Fruit fly (Drosophila melanogaster) whole organism, prepupa: ENCODE results near the gene CG31661.

Experiments used
- Blimp-1 ChIP-seq: fragments of 200-800 bp; sonication (Bioruptor generic); optimal IDR thresholded peaks from 3 replicates; lab custom pipeline; 2017; ENCODE audit warnings: missing biosample characterization, missing genetic modification characterization, mild to moderate bottlenecking, moderate library complexity, missing genetic modification reagents
- CG10631 ChIP-seq: fragments of 200-800 bp; sonication (Bioruptor generic); optimal IDR thresholded peaks from 2 replicates; lab custom pipeline; 2016; ENCODE audit warnings: missing biosample characterization, missing genetic modification characterization
- CG10669 ChIP-seq: fragments of 200-800 bp; sonication (Bioruptor generic); optimal IDR thresholded peaks from 3 replicates; lab custom pipeline; 2018; ENCODE audit warnings: missing biosample characterization, mild to moderate bottlenecking, missing genetic modification characterization, moderate library complexity
- CG11294 ChIP-seq: fragments of 200-800 bp; sonication (Bioruptor generic); IDR thresholded peaks from 2 replicates; pipeline ENCODE4 v1.3.6; 2022; ENCODE audit warnings: missing biosample characterization, missing genetic modification characterization
- CG11762 ChIP-seq: fragments of 200-800 bp; sonication (Bioruptor generic); optimal IDR thresholded peaks from 3 replicates; lab custom pipeline; 2016; ENCODE audit warnings: missing biosample characterization, missing genetic modification characterization; ENCODE audit not compliant: insufficient read depth
- CG11902 ChIP-seq: fragments of 200-800 bp; sonication (Bioruptor generic); optimal IDR thresholded peaks from 3 replicates; lab custom pipeline; 2016; ENCODE audit warnings: missing biosample characterization, missing genetic modification characterization
- CG15336 ChIP-seq: fragments of 200-800 bp; sonication (Bioruptor generic); IDR thresholded peaks from 2 replicates; pipeline ENCODE4 v1.3.6; 2022; ENCODE audit warnings: missing biosample characterization, missing genetic modification characterization
- CG1621 ChIP-seq: fragments of 200-800 bp; sonication (Bioruptor generic); optimal IDR thresholded peaks from 3 replicates; lab custom pipeline; 2018; ENCODE audit warnings: missing biosample characterization, mild to moderate bottlenecking, missing genetic modification characterization
- CG16779 ChIP-seq: fragments of 200-800 bp; sonication (Bioruptor generic); optimal IDR thresholded peaks from 3 replicates; lab custom pipeline; 2017; ENCODE audit warnings: missing biosample characterization, mild to moderate bottlenecking, missing genetic modification characterization
- CG3032 ChIP-seq: fragments of 200-800 bp; optimal IDR thresholded peaks from 2 replicates; lab custom pipeline; 2019; ENCODE audit warnings: missing biosample characterization, mild to moderate bottlenecking, missing genetic modification characterization, moderate library complexity
- CG31627 ChIP-seq: fragments of 200-800 bp; sonication (Bioruptor generic); optimal IDR thresholded peaks from 3 replicates; lab custom pipeline; 2016; ENCODE audit warnings: missing biosample characterization, missing genetic modification characterization
- CG32006 ChIP-seq: fragments of 200-800 bp; sonication (Bioruptor generic); optimal IDR thresholded peaks from 3 replicates; lab custom pipeline; 2017; ENCODE audit warnings: missing biosample characterization, mild to moderate bottlenecking, missing genetic modification characterization
- CG3919 ChIP-seq: fragments of 200-800 bp; sonication (Bioruptor generic); optimal IDR thresholded peaks from 3 replicates; lab custom pipeline; 2016; ENCODE audit warnings: missing biosample characterization, missing genetic modification characterization
- CG4318 ChIP-seq: fragments of 200-800 bp; sonication (Bioruptor generic); optimal IDR thresholded peaks from 3 replicates; lab custom pipeline; 2017; ENCODE audit warnings: missing biosample characterization, mild to moderate bottlenecking, missing genetic modification characterization
- CG6276 ChIP-seq: fragments of 200-800 bp; sonication (Bioruptor generic); optimal IDR thresholded peaks from 2 replicates; lab custom pipeline; 2017; ENCODE audit warnings: missing biosample characterization, mild to moderate bottlenecking, missing genetic modification characterization
- CG6792 ChIP-seq: fragments of 200-800 bp; sonication (Bioruptor generic); optimal IDR thresholded peaks from 3 replicates; lab custom pipeline; 2016; ENCODE audit warnings: missing biosample characterization, missing genetic modification characterization
- CG6808 ChIP-seq: fragments of 200-800 bp; sonication (Bioruptor generic); optimal IDR thresholded peaks from 3 replicates; lab custom pipeline; 2017; ENCODE audit warnings: missing biosample characterization, missing genetic modification characterization, mild to moderate bottlenecking, moderate library complexity, missing genetic modification reagents
- CG6854 ChIP-seq: fragments of 200-800 bp; sonication (Bioruptor generic); optimal IDR thresholded peaks from 2 replicates; lab custom pipeline; 2017; ENCODE audit warnings: missing biosample characterization, mild to moderate bottlenecking, missing genetic modification characterization
- CG7368 ChIP-seq: fragments of 200-800 bp; sonication (Bioruptor generic); optimal IDR thresholded peaks from 3 replicates; lab custom pipeline; 2016; ENCODE audit warnings: missing biosample characterization, missing genetic modification characterization
- CG8119 ChIP-seq: fragments of 200-800 bp; sonication (Bioruptor generic); IDR thresholded peaks from 3 replicates; pipeline ENCODE4 v1.3.6; 2022; ENCODE audit warnings: missing biosample characterization, missing genetic modification characterization
- CG8632 ChIP-seq: fragments of 200-800 bp; sonication (Bioruptor generic); optimal IDR thresholded peaks from 3 replicates; lab custom pipeline; 2016; ENCODE audit warnings: missing biosample characterization, missing genetic modification characterization
- CG9139 ChIP-seq: fragments of 200-800 bp; sonication (Bioruptor generic); optimal IDR thresholded peaks from 3 replicates; lab custom pipeline; 2017; ENCODE audit warnings: missing biosample characterization, mild to moderate bottlenecking, missing genetic modification characterization
- Eip75B ChIP-seq: fragments of 200-800 bp; sonication (Bioruptor generic); optimal IDR thresholded peaks from 3 replicates; lab custom pipeline; 2016; ENCODE audit warnings: missing biosample characterization, missing genetic modification characterization
- Eip78C ChIP-seq: fragments of 200-800 bp; sonication (Bioruptor generic); peaks from one replicate; lab custom pipeline; 2016; ENCODE audit warnings: missing biosample characterization, missing genetic modification characterization
- Ets21C ChIP-seq: fragments of 200-800 bp; sonication (Bioruptor generic); optimal IDR thresholded peaks from 3 replicates; lab custom pipeline; 2016; ENCODE audit warnings: missing biosample characterization, missing genetic modification characterization
- Gug ChIP-seq: fragments of 200-800 bp; sonication (Bioruptor generic); IDR thresholded peaks from 2 replicates; pipeline ENCODE4 v1.3.6; 2022; ENCODE audit warnings: missing biosample characterization, missing genetic modification characterization
- Hr38 ChIP-seq: sonication (Bioruptor generic); optimal IDR thresholded peaks from 2 replicates; lab custom pipeline; 2016; ENCODE audit warnings: missing biosample characterization, missing genetic modification characterization
- Hr39 ChIP-seq: fragments of 200-800 bp; sonication (Bioruptor generic); optimal IDR thresholded peaks from 2 replicates; lab custom pipeline; 2016; ENCODE audit warnings: missing biosample characterization, missing genetic modification characterization
- Hr4 ChIP-seq: fragments of 200-800 bp; sonication (Bioruptor generic); optimal IDR thresholded peaks from 3 replicates; lab custom pipeline; 2016; ENCODE audit warnings: missing biosample characterization, missing genetic modification characterization
- Lpt ChIP-seq: fragments of 200-800 bp; sonication (Bioruptor generic); optimal IDR thresholded peaks from 3 replicates; lab custom pipeline; 2016; ENCODE audit warnings: missing biosample characterization, missing genetic modification characterization
- Met ChIP-seq: fragments of 200-800 bp; sonication (Bioruptor generic); optimal IDR thresholded peaks from 3 replicates; lab custom pipeline; 2016; ENCODE audit warnings: missing biosample characterization, missing genetic modification characterization
- OdsH ChIP-seq: fragments of 200-800 bp; sonication (Bioruptor generic); optimal IDR thresholded peaks from 3 replicates; lab custom pipeline; 2016; ENCODE audit warnings: missing biosample characterization, missing genetic modification characterization
- Sox102F ChIP-seq: fragments of 200-800 bp; sonication (Bioruptor generic); optimal IDR thresholded peaks from 2 replicates; lab custom pipeline; 2016; ENCODE audit warnings: missing biosample characterization, mild to moderate bottlenecking, missing genetic modification characterization
- Sox15 ChIP-seq: fragments of 200-800 bp; sonication (Bioruptor generic); optimal IDR thresholded peaks from 3 replicates; lab custom pipeline; 2016; ENCODE audit warnings: missing biosample characterization, missing genetic modification characterization
- acj6 ChIP-seq: fragments of 200-800 bp; sonication (Bioruptor generic); optimal IDR thresholded peaks from 3 replicates; lab custom pipeline; 2016; ENCODE audit warnings: missing biosample characterization, missing genetic modification characterization
- cyc ChIP-seq: fragments of 200-800 bp; sonication (Bioruptor generic); optimal IDR thresholded peaks from 3 replicates; lab custom pipeline; 2016; ENCODE audit warnings: missing biosample characterization, missing genetic modification characterization
- dsx ChIP-seq: fragments of 200-800 bp; optimal IDR thresholded peaks from 3 replicates; lab custom pipeline; 2019; ENCODE audit warnings: missing biosample characterization, mild to moderate bottlenecking, missing genetic modification characterization, moderate library complexity; ENCODE audit not compliant: poor library complexity, severe bottlenecking
- esn ChIP-seq: fragments of 200-800 bp; sonication (Bioruptor generic); optimal IDR thresholded peaks from 2 replicates; lab custom pipeline; 2016; ENCODE audit warnings: missing biosample characterization, mild to moderate bottlenecking, missing genetic modification characterization, moderate library complexity
- fd59A ChIP-seq: fragments of 200-800 bp; sonication (Bioruptor generic); optimal IDR thresholded peaks from 2 replicates; lab custom pipeline; 2017; ENCODE audit warnings: missing biosample characterization, mild to moderate bottlenecking, missing genetic modification characterization, missing genetic modification reagents
- fd85E ChIP-seq: fragments of 200-800 bp; sonication (Bioruptor generic); optimal IDR thresholded peaks from 3 replicates; lab custom pipeline; 2016; ENCODE audit warnings: missing biosample characterization, missing genetic modification characterization
- net ChIP-seq: fragments of 200-800 bp; sonication (Bioruptor generic); optimal IDR thresholded peaks from 3 replicates; lab custom pipeline; 2016; ENCODE audit warnings: missing biosample characterization, missing genetic modification characterization
- pdm3 ChIP-seq: fragments of 200-800 bp; sonication (Bioruptor generic); optimal IDR thresholded peaks from 3 replicates; lab custom pipeline; 2016; ENCODE audit warnings: missing biosample characterization, missing genetic modification characterization
- salr ChIP-seq, 2 experiments: fragments of 200-800 bp; sonication (Bioruptor generic); optimal IDR thresholded peaks; 3 replicates each; lab custom pipeline; 2016 to 2018; ENCODE audit warnings: missing biosample characterization in 2 of 2, missing genetic modification characterization in 2 of 2, mild to moderate bottlenecking in 1 of 2
- ss ChIP-seq, 2 experiments: fragments of 200-800 bp; sonication (Bioruptor generic); optimal IDR thresholded peaks; 2 replicates in 1 of 2; 3 replicates in 1 of 2; lab custom pipeline; 2017 to 2018; ENCODE audit warnings: mild to moderate bottlenecking in 2 of 2, missing biosample characterization in 2 of 2, missing genetic modification characterization in 2 of 2, moderate library complexity in 1 of 2
- svp ChIP-seq: fragments of 200-800 bp; sonication (Bioruptor generic); peaks from one replicate; lab custom pipeline; 2016; ENCODE audit warnings: missing biosample characterization, missing genetic modification characterization
- topi ChIP-seq: fragments of 200-800 bp; sonication (Bioruptor generic); optimal IDR thresholded peaks from 3 replicates; lab custom pipeline; 2016; ENCODE audit warnings: missing biosample characterization, missing genetic modification characterization
- vri ChIP-seq: fragments of 200-800 bp; sonication (Bioruptor generic); optimal IDR thresholded peaks from 3 replicates; lab custom pipeline; 2016; ENCODE audit warnings: missing biosample characterization, mild to moderate bottlenecking, missing genetic modification characterization

CG31661 gene

DNA sequence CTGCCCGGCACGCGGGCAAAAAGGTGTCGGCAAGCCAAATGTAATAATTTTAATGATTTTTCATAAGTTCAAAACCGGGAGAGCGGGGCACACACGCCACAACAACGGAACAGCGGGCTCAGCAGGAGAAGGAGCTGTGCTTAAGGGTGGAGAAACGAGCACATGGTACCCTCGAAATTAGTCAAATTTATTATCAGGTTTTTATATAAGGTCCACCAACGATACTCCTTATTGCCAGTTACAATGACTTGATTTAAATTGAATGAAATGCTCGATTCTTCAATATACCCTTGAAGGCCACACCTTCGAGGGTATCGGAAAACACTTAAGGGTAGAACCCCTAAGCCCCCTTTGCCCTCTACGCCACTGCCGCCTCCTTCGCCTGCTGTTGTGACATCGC lies 23.6 kb upstream of the CG31661 start (continued):
- TF ChIP-seq CG31627: peak; percentile 83
- peak; percentile 76 for TF ChIP-seq Ets21C (GFP tag; lab: Kevin White, UChicago)
- TF ChIP-seq svp: peak; percentile 90
- peak; percentile 37 for TF ChIP-seq CG10631
- no peak for TF ChIP-seq CG1621 (tag; lab: Kevin White, UChicago)
- TF ChIP-seq CG4318 (GFP tag; lab: Kevin White, UChicago): no peak
- peak; percentile 30 for TF ChIP-seq CG8632 (GFP tag; lab: Kevin White, UChicago)
- no peak for TF ChIP-seq CG6276 (GFP tag; lab: Kevin White, UChicago)
- no peak for TF ChIP-seq CG32006 (GFP tag; lab: Kevin White, UChicago)
- TF ChIP-seq Hr39 (GFP tag; lab: Kevin White, UChicago): peak; percentile 78
- peak; percentile 5 for TF ChIP-seq dsx (GFP tag; lab: Kevin White, UChicago)
- TF ChIP-seq CG15336 (GFP tag; lab: Robert Waterston, UW): no peak

DNA sequence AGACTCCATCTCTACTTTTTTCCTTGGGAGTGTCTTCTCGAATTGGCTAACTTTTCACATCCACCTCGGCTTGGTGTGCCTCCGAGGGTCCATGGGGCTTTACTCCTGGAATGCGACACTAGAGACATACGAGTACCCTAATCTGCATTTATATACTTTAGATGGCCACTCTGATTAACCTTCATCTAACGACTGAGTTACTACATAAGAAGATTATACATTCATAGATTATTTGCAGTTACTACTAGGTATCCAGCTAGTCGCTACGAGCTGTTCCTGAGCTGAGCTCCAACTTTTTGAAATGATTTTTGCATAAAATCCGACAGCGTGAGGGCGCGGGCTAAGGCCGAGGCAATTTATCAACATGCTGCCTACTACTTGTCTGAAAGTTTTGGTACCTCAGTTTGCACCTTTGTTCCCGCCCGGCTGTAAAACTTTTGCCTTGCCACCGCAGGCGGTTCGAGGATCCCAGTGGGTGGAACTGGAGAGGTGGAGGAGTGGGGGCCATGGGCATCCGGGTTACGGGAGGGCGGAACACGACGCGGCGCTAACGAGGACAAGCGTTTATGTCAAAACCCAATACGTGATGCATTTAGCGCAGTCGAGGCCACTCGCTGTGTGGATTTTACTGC lies 20.1 kb upstream of the CG31661 start:
- peak; percentile 11 for TF ChIP-seq CG8632 (GFP tag; lab: Kevin White, UChicago)
- no peak for TF ChIP-seq CG3032 (tag; lab: Kevin White, UChicago)
- no peak for TF ChIP-seq Sox15 (GFP tag; lab: Kevin White, UChicago)
- peak; percentile 18 for TF ChIP-seq CG10631
- no peak for TF ChIP-seq fd59A (GFP tag; lab: Kevin White, UChicago)
- no peak for TF ChIP-seq CG1621 (tag; lab: Kevin White, UChicago)
- TF ChIP-seq CG16779 (tag; lab: Kevin White, UChicago): no peak
- TF ChIP-seq CG11294 (GFP tag; lab: Robert Waterston, UW): no peak
- no peak for TF ChIP-seq dsx (GFP tag; lab: Kevin White, UChicago)
- TF ChIP-seq CG8119: no peak
- no peak for TF ChIP-seq CG11762
- no peak for TF ChIP-seq ss (GFP tag; optimal IDR thresholded peaks at IDR 0.05; lab: Kevin White, UChicago)
- TF ChIP-seq CG3919: no peak
- TF ChIP-seq esn: peak; percentile 37
- no peak for TF ChIP-seq cyc (GFP tag; lab: Kevin White, UChicago)
- no peak for TF ChIP-seq vri (GFP tag; lab: Kevin White, UChicago)
- TF ChIP-seq CG9139: no peak
- TF ChIP-seq svp: peak; percentile 77
- peak; percentile 27 for TF ChIP-seq CG31627
- peak; percentile 52 for TF ChIP-seq Met
- TF ChIP-seq CG6792 (GFP tag; lab: Kevin White, UChicago): peak; percentile 14
- no peak for TF ChIP-seq fd85E
- no peak for TF ChIP-seq CG6276 (GFP tag; lab: Kevin White, UChicago)
- peak; percentile 25 for TF ChIP-seq pdm3 (GFP tag; lab: Kevin White, UChicago)
- no peak for TF ChIP-seq Hr38 (GFP tag; lab: Kevin White, UChicago)
- no peak for TF ChIP-seq Gug
- no peak for TF ChIP-seq salr (GFP tag; optimal IDR thresholded peaks at IDR 0.05; lab: Kevin White, UChicago)
- no peak for TF ChIP-seq CG7368 (GFP tag; lab: Kevin White, UChicago)
- TF ChIP-seq CG11902: no peak
- peak; percentile 13 for TF ChIP-seq OdsH (GFP tag; lab: Kevin White, UChicago)
- TF ChIP-seq acj6 (GFP tag; lab: Kevin White, UChicago): peak; percentile 10
- no peak for TF ChIP-seq Hr4 (GFP tag; lab: Kevin White, UChicago)
- no peak for TF ChIP-seq net (GFP tag; lab: Kevin White, UChicago)
- peak; percentile 57 for TF ChIP-seq topi (GFP tag; lab: Kevin White, UChicago)
- no peak for TF ChIP-seq Eip75B (GFP tag; lab: Kevin White, UChicago)
- no peak for TF ChIP-seq Blimp-1 (GFP tag; lab: Kevin White, UChicago)
- TF ChIP-seq Hr39 (GFP tag; lab: Kevin White, UChicago): peak; percentile 23
- TF ChIP-seq CG6808 (GFP tag; lab: Kevin White, UChicago): no peak
- peak; percentile 55 for TF ChIP-seq Sox102F (GFP tag; lab: Kevin White, UChicago)
- no peak for TF ChIP-seq CG15336 (GFP tag; lab: Robert Waterston, UW)
- TF ChIP-seq CG32006 (GFP tag; lab: Kevin White, UChicago): peak; percentile 27
- TF ChIP-seq Eip78C (GFP tag; lab: Kevin White, UChicago): peak; percentile 62
- no peak for TF ChIP-seq CG6854
- TF ChIP-seq Ets21C (GFP tag; lab: Kevin White, UChicago): no peak
- TF ChIP-seq Lpt: no peak
- TF ChIP-seq CG10669 (GFP tag; lab: Kevin White, UChicago): no peak
